Worm (Caenorhabditis elegans) whole organism, midembryonic: Measurements from ENCODE around the gene elo-6.

Experiments used
- cog-1 ChIP-seq: sonication (generic microtip); optimal IDR thresholded peaks from 2 replicates; lab custom pipeline; 2016; ENCODE audit warnings: missing genetic modification characterization, missing compliant biosample characterization
- flt-1 ChIP-seq: fragments of 200-800 bp; sonication (Bioruptor generic); IDR thresholded peaks from 2 replicates; pipeline ENCODE4 v1.3.6; 2022; ENCODE audit warnings: missing genetic modification characterization, missing compliant biosample characterization
- klf-2 ChIP-seq: fragments of 200-800 bp; sonication (Bioruptor generic); conservative IDR thresholded peaks from 2 replicates; pipeline ENCODE4 v1.3.6; 2022; ENCODE audit warnings: missing genetic modification reagents, missing genetic modification characterization, missing compliant biosample characterization
- med-1 ChIP-seq: sonication (generic microtip); optimal IDR thresholded peaks from 2 replicates; lab custom pipeline; 2017; ENCODE audit warnings: missing genetic modification characterization, mild to moderate bottlenecking, missing compliant biosample characterization, antibody characterized with exemption, missing genetic modification reagents; ENCODE audit not compliant: insufficient read depth
- ztf-23 ChIP-seq: fragments of 200-800 bp; sonication (Bioruptor generic); IDR thresholded peaks from 2 replicates; pipeline ENCODE4 v1.3.6; 2022; ENCODE audit warnings: missing genetic modification reagents, missing genetic modification characterization, missing compliant biosample characterization
- ztf-29 ChIP-seq: fragments of 200-800 bp; sonication (Bioruptor generic); IDR thresholded peaks from 2 replicates; pipeline ENCODE4 v1.3.6; 2022; ENCODE audit warnings: missing genetic modification reagents, missing genetic modification characterization, missing compliant biosample characterization

DNA sequence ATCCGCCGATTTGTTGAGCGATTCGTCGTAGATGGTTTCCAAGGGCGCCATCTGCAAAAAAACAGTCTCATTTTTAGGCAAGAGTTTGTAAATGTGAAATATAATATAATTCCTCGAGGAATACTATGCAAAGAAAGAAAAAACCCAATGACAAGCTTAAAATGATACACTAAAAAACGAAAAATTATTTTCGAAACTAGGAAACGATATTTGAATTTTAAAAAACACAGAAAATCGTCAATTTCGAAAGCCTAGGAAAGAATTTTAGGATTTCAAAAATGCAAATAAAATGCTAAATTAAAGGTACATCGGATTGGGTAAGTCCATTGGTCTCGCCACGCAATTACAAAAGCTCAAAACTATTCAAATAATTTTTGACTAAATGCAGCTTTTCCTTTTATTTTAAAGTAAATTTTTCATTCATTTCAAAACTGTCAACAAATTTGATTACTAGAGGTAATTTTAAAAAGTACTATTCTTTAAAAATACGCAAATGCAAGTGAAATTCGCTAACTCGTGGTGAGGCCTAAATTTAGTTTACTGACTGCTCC is 3.2 kb upstream of the elo-6 start, which contains the start of the genes htp-1 and ZK616.5:
- TF ChIP-seq cog-1 (tag; lab: Kevin White, UChicago) (no peak), flt-1 (GFP tag; lab: Robert Waterston, UW) (no peak), med-1 (no peak), ztf-29 (no peak), ztf-23 (GFP tag; lab: Robert Waterston, UW) (no peak), klf-2 (GFP tag; lab: Robert Waterston, UW) (no peak)
